Worm (Caenorhabditis elegans) whole organism, mixed stage, embryonic: ENCODE measurements around the gene str-123.

Experiments
- ceh-39 ChIP-seq: fragments of 150-350 bp; optimal IDR thresholded peaks from 2 replicates; lab custom pipeline; 2014; ENCODE audit warnings: missing biosample characterization, missing genetic modification characterization
- elt-3 ChIP-seq: fragments of 150-350 bp; optimal IDR thresholded peaks from 2 replicates; lab custom pipeline; 2014; ENCODE audit warnings: missing biosample characterization, missing genetic modification characterization
- hlh-1 ChIP-seq: fragments of 150-350 bp; optimal IDR thresholded peaks from 2 replicates; lab custom pipeline; 2014; ENCODE audit warnings: missing biosample characterization, missing genetic modification reagents, missing genetic modification characterization
- lin-13 ChIP-seq: fragments of 150-350 bp; optimal IDR thresholded peaks from 2 replicates; lab custom pipeline; 2014; ENCODE audit warnings: missing biosample characterization, missing genetic modification characterization
- mab-5 ChIP-seq: fragments of 150-350 bp; optimal IDR thresholded peaks from 2 replicates; lab custom pipeline; 2014; ENCODE audit warnings: missing biosample characterization, missing genetic modification characterization
- nhr-28 ChIP-seq: fragments of 150-350 bp; optimal IDR thresholded peaks from 2 replicates; lab custom pipeline; 2014; ENCODE audit warnings: missing biosample characterization, missing genetic modification characterization
- pha-4 ChIP-seq: fragments of 150-350 bp; optimal IDR thresholded peaks from 2 replicates; lab custom pipeline; 2018; ENCODE audit warnings: missing biosample characterization, missing genetic modification reagents, missing genetic modification characterization
- zip-8 ChIP-seq: fragments of 150-350 bp; optimal IDR thresholded peaks from 2 replicates; lab custom pipeline; 2014; ENCODE audit warnings: missing biosample characterization, missing genetic modification characterization
- ztf-11 ChIP-seq: fragments of 150-350 bp; optimal IDR thresholded peaks from 2 replicates; lab custom pipeline; 2014; ENCODE audit warnings: missing biosample characterization, missing genetic modification characterization

DNA sequence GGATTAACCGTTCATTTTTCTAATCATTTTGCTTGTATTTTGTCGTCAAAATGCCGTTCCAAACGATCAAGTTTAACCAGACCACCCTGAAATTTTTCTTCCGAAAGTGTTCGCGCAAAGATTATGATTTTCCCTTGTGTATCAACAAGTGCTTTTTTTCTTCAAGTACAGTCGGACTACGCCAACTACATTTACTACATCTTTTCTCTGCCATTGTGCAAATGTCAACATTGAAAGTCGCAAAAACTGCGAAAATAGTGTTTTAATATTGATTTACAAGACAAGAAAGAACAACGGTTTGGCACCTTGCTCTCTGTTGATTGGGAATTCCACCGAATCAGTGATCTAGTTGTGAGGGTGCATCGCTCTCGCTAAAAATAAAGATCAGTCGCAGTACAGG is 39.3 kb upstream of the str-123 start:
- TF ChIP-seq elt-3 (no peak), ceh-39 (tag; lab: Kevin White, UChicago) (no peak), ztf-11 (tag; lab: Kevin White, UChicago) (no peak), mab-5 (tag; lab: Kevin White, UChicago) (no peak), zip-8 (tag; lab: Kevin White, UChicago) (no peak), lin-13 (tag; lab: Kevin White, UChicago) (no peak), nhr-28 (tag; lab: Kevin White, UChicago) (no peak), pha-4 (tag; lab: Kevin White, UChicago) (no peak), hlh-1 (tag; lab: Kevin White, UChicago) (no peak)
